Fruit fly (Drosophila melanogaster): ENCODE results near the gene CG10301.

DNA sequence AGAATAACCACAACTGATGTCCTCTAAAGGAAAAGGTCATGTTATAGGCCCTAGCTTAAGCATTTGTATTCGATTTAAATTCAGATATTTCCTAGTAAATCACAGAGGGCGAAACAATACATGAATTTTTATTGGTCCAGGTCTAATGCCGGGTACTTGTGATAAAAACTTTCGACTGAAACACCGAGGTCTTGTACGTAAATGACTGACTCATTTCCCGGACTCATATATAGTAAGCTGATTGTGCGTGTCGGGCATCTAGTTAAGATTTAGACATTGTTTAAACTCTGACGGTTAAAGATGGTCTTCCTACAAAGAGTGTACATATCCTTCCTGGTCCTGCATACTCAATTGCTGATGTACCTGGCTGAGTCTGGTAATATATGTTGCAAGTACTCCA, 27.8 kb upstream of the CG10301 start, which contains the start of gene CG16710:
- no peak for TF ChIP-seq bab1 (GFP tag; optimal IDR thresholded peaks at IDR 0.05)
- TF ChIP-seq CG7045 (GFP tag; optimal IDR thresholded peaks at IDR 0.05), result no peak
- TF ChIP-seq CG7101 (tag; optimal IDR thresholded peaks at IDR 0.05), result no peak
- no peak for TF ChIP-seq Clk (GFP tag; optimal IDR thresholded peaks at IDR 0.05)
- no peak for TF ChIP-seq cnc (optimal IDR thresholded peaks at IDR 0.05)
- TF ChIP-seq CG12768 (GFP tag; optimal IDR thresholded peaks at IDR 0.05), result no peak
